Worm (Caenorhabditis elegans): ENCODE measurements around the gene B0496.6.
"Not testable (repeated sequence)": the region's sequence is repeated elsewhere in the genome, so short reads cannot be mapped to it uniquely, and the experiment has no call there.

Gene B0496.6

DNA sequence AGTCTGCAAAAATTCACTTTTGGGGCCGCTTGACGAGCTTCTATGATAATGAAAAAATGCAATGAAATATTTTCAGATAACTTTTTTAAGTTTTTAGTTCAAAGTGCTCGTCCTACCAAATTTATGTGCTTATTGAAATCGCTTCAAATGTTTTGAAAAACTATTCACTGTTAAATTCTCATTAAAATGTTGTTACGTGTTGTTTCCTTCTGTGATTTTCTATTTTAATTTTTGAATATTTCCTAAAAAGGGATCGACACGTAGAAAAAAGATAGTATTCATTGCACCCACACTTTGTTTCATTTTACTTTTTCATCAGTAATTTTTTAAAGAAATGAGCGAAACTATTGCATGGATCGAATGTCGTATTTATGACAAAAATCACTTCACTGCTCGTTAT, at the start of gene B0496.6:
TSS of gene B0496.6 (plus strand) at position 301 of the 400 bp plus-strand sequence.
- TF ChIP-seq dao-5 (tag; optimal IDR thresholded peaks at IDR 0.05) (no peak), W03F9.2 (tag; optimal IDR thresholded peaks at IDR 0.05) (no peak), him-1 (tag; optimal IDR thresholded peaks at IDR 0.05) (no peak)

DNA sequence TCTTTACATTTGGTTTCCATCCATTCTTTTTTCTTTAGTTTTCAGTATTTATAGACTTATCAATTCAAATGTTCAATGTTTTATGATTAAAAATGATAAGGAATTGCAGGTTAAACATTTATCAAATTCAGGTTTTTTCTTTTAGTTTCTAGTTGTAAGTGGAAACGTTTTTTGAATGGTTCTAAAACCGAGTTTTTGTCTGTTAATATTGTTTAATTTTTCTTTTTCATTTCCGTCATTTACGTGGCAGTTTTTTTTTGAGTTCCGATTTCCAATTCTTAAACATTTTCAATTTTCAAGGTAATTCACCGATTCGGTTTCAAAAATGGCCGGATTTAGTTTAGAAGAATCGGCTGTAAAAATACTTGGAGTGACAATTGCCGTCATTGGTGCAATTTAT, 44.1 kb upstream of the B0496.6 start, which contains the start of gene T12B3.3:
TSS of gene T12B3.3 (plus strand) at position 301 of the 400 bp plus-strand sequence.
- not testable (repeated sequence) for TF ChIP-seq dao-5, W03F9.2, him-1 (tag; optimal IDR thresholded peaks at IDR 0.05)

DNA sequence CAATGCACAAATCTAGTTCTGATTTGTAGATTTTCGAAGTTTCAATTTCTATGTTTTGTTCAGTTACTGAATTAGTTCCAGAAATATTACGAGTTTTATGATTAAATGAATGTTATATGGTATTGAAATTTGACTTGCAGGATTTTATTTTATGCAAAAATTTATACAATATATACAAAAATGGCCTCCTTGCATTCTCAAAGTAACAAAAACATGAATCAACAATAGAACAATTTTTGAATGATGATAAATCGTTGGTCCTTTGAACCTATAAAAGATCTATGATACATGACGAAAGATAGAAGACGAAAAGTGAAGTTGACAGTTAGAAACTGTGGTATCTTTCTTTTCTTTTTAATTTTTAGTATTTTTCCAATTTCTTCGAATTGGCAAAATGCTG, 42.4 kb upstream of the B0496.6 start, which contains the start of gene T12B3.2:
TSS of gene T12B3.2 (plus strand) at position 301 of the 400 bp plus-strand sequence.
- no peak for TF ChIP-seq W03F9.2 (tag; optimal IDR thresholded peaks at IDR 0.05)
- TF ChIP-seq him-1 (tag; optimal IDR thresholded peaks at IDR 0.05), result no peak
- no peak for TF ChIP-seq dao-5 (tag; optimal IDR thresholded peaks at IDR 0.05)

DNA sequence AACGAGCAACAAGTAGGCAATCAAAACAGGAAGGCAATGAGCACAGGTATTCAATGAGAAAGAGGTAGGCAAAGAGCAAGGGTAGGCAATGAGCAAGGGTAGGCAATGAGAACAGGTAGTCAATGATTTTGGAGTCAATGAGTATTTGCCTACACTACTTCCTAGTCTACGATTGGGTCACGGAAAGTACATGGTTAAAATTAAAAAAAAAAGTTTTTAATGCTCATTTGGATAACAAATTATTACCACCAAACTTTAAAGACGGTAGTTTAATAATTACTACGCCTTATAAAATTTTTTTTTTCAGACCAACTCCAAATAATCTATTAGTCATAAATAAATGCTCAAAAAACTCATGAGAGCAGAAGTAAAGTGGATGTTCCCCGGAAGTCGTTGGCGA, 37.2 kb upstream of the B0496.6 start, which contains the start of gene ptp-8:
TSS of gene ptp-8 (plus strand) at position 301 of the 400 bp plus-strand sequence.
- TF ChIP-seq dao-5 (tag; optimal IDR thresholded peaks at IDR 0.05), result no peak
- no peak for TF ChIP-seq W03F9.2 (tag; optimal IDR thresholded peaks at IDR 0.05)
- TF ChIP-seq him-1 (tag; optimal IDR thresholded peaks at IDR 0.05), result no peak

DNA sequence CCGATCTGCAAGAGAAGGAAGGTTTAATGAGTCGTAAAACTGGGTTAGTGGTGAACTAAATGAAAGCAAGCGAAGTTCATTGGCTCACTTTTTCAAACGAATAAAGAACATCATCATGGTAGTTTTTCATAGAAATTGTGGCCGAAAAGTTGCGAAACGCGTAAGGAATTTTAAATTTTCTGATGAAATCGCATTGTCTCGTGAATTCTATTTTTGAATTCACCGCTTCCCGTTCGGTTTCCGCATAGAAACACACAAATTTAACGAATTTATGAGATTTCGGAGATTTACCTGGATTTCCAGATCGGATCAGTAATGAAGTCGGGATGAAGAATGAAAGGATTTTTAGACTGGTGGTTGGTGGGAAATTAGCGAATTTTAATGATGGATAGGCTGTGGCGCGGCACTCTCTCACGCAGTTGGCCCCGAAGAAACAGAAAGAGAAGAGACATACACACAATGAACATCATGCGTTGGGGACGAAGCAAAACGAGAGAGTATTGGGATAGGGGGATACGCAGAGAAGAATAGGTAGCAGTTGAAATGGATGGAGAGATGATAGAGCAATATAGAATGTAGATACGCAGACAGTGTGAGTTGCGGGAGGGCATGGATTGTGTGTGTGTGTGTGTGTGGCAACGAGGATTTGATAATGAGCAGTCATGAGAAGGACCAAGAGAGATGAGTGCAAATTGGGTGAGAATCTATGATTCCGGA, 31.9 kb upstream of the B0496.6 start:
- TF ChIP-seq him-1 (tag; optimal IDR thresholded peaks at IDR 0.05), result peak; percentile 63
- TF ChIP-seq W03F9.2 (tag; optimal IDR thresholded peaks at IDR 0.05), result no peak

DNA sequence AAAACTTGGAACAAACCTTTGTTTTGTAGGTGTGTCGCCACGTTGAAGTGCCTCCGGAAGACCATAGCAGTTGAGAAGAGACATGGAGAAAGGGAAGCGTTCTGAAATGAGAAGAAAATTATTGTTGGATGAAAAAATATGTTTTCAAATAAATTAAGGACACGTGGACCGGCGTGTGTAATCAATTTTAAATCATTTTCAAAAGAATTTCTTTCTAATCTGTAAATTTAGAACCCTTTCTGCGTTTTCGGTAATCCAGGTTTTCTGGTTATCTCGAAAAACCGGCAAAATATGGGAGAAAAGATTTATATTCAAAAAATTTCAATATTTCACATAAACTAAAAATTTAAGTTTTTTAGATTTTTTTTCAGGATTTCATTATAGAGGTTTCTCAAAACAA, 30.1 kb upstream of the B0496.6 start, which contains the start of gene mob-3:
TSS of gene mob-3 (minus strand) at position 101 of the 400 bp plus-strand sequence.
- TF ChIP-seq him-1 (tag; optimal IDR thresholded peaks at IDR 0.05) (no peak), W03F9.2 (tag; optimal IDR thresholded peaks at IDR 0.05) (no peak), dao-5 (tag; optimal IDR thresholded peaks at IDR 0.05) (no peak)

DNA sequence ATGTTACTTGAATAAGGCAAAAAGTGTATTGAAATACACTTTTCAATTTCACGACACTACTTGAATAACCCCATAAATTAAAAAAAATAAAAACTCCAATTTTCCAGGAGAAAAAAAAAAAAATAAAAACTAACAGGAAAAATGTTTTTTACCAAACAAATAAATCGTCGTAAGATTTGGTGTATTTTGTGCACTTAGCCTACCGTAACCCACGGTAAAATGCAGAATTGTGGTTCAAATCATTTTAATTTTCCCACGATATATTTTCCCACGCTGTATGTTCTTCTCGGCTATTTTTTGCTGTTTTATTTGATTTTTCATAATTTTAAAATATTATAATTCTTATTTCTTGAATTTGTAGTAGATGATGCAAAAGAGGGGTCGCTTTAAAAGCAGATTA, 29.2 kb upstream of the B0496.6 start:
- TF ChIP-seq dao-5 (tag; optimal IDR thresholded peaks at IDR 0.05) (no peak), him-1 (tag; optimal IDR thresholded peaks at IDR 0.05) (no peak), W03F9.2 (tag; optimal IDR thresholded peaks at IDR 0.05) (no peak)

DNA sequence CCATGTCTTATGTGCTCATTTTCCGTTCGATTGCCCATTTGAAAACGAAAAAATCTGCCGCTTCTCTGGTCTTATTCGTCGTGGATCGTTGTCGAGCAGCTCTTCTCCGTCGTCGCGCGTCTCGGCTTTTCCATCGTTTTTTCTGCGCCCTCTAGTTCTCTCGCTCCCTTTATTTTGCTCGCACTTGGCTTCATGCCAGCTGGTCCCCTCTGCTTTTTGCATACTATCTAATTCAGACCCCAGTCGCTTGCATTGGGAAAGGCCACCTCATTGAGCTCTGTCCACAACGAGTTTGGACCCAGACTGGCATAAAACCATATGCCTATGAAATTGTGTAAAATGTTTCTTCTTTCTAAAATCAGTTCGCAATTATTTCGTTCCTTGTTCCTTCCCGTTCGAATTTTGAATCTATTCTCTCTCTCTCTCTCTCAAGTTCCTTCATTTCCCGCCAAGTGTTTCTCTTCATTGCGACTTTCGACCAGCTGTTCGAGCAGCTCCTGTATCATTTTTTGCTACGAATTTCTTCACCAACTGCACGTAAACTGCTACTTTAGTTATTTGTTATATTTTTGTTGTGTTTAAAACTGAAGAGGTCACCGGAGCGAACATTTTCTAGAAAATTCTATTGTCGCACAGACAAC, 28.7 kb upstream of the B0496.6 start:
- TF ChIP-seq W03F9.2 (tag; optimal IDR thresholded peaks at IDR 0.05), result no peak
- TF ChIP-seq dao-5 (tag; optimal IDR thresholded peaks at IDR 0.05), result no peak
- no peak for TF ChIP-seq him-1 (tag; optimal IDR thresholded peaks at IDR 0.05)

DNA sequence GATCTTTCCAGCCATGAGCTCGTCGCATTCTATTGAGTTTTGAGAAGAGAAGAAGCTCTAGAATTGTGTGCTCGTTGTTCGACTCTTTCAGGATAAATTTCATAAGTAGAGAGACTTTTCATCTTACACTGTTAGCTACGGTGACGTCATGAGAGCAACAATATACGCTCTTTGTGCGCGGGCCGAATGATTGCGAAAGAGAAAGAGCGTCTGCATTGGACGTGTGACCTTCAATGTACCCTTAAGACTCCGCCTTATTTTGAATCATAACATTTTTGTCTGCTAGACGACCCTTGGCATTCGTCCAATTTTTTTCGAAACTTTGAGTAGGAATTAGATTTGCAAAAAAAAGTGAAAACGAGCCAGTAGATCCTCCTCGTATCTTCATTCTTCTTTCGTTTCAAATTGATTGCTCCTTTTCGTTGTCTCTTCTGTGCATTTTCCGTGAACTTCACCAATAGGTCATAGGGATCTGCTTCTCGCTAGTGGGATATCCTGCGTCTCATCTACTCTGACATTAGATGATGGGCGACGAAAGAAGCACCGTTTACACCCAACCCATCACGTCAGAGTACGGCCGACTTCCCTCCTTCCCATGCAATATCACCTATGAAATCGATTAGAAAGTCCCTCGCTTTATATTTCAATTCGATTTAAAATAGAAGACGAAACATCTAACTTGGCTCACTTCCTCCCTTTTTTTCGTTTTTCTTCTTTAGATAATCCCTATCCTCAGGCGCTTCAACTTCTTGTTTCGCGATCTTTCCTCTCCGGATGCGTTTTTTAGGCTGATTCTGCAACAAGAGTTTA, 27.2 kb upstream of the B0496.6 start:
- no peak for TF ChIP-seq W03F9.2 (tag; optimal IDR thresholded peaks at IDR 0.05)
- peak; percentile 53 for TF ChIP-seq him-1 (tag; optimal IDR thresholded peaks at IDR 0.05)
- TF ChIP-seq dao-5 (tag; optimal IDR thresholded peaks at IDR 0.05), result no peak

DNA sequence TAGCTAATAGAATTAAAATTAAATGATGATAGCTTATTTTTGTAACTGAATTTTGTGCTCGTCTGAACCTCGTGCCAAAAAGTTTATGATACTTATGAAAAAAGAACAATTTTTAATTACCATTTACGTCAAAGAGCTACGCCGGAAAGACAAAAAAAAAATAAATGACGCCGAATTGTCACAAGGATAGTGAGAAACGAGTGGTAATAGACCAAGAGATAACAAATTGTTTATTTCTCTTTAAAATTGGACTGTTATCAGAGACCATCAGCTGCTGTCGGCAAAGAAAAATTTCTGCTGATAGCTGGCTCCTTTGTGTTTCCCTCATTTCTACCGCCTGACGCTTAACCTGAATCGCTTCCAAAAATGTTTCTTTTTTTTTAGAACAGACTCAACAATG, 25.2 kb upstream of the B0496.6 start, which contains the start of gene pitr-1:
TSS of gene pitr-1 (plus strand) at position 386 of the 400 bp plus-strand sequence.
- TF ChIP-seq him-1 (tag; optimal IDR thresholded peaks at IDR 0.05) (no peak), dao-5 (tag; optimal IDR thresholded peaks at IDR 0.05) (no peak), W03F9.2 (tag; optimal IDR thresholded peaks at IDR 0.05) (no peak)

DNA sequence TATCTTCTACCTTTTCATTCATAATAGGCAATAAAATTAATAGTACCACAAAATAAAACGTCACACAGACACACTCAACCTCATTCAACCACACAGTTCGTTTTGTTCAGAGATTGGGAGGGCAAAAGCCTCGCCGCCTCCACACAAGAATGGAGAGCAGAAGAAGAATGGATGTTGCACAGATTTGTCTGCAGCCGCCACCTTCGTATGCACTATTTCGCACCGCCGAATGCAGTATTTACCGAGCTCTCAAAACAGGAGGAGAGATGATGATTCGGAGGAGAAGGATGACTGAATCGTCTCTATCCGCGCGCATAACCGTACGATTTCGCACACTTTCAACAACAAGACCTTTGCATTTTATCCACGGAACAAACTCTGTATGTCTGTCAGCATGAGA, 21.4 kb upstream of the B0496.6 start:
- TF ChIP-seq dao-5 (tag; optimal IDR thresholded peaks at IDR 0.05), result no peak
- TF ChIP-seq him-1 (tag; optimal IDR thresholded peaks at IDR 0.05), result no peak
- TF ChIP-seq W03F9.2 (tag; optimal IDR thresholded peaks at IDR 0.05), result no peak

DNA sequence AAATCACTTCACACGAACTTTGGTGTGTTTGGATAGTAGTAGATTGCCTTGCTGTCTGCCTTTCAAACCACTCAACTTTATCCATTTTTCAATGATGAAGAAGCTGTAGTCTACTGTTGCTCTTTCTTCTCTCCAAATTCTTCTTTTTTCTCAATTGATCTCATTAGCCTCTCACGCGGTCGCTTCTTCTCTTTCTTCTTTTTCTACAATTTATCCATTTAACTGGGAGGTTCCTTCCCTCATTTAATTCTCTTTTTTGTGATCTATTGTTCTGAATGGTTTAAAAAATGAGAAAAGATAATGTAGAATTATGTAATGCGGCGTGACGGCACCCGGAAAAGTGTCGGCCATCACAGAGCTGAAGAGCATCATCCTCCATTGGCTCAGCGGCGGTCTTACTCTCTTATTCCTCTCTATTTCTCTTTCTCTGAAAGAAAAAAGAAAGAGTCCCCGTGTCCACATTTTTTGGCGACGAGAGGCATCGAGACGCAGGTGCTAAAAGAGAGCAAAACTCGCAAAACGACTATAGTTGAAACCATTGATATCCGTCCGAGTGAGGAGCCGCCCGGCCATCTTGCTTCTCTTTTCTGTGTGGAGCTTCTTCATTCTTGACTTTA, 18.3 kb upstream of the B0496.6 start:
- TF ChIP-seq him-1 (tag; optimal IDR thresholded peaks at IDR 0.05), result peak; percentile 53
- TF ChIP-seq dao-5 (tag; optimal IDR thresholded peaks at IDR 0.05), result no peak

DNA sequence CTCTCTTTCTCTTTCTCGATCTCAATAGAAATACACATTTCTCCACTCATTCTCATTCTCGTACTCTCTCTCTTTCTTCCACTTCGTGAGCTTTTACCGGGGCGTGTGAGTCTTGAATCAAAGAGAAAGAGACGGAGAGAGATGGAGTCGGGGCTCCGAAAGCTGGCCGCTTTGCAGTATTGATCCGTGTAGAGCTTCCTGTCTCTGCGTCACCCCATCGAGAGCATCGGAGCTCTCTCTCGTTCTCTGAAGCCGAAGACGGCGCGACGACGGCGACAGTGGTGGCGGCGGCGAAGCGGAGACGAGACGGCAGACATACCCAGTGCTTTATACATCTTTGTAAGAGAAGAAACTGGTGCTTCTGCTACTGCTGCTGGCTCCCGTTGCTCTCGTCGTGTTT, 16.8 kb upstream of the B0496.6 start:
- TF ChIP-seq him-1 (tag; optimal IDR thresholded peaks at IDR 0.05), result peak; percentile 83
- TF ChIP-seq dao-5 (tag; optimal IDR thresholded peaks at IDR 0.05), result no peak

Measured in whole organism, L4/young adult.